Fruit fly (Drosophila melanogaster): Measurements from ENCODE around the gene shtd.

DNA sequence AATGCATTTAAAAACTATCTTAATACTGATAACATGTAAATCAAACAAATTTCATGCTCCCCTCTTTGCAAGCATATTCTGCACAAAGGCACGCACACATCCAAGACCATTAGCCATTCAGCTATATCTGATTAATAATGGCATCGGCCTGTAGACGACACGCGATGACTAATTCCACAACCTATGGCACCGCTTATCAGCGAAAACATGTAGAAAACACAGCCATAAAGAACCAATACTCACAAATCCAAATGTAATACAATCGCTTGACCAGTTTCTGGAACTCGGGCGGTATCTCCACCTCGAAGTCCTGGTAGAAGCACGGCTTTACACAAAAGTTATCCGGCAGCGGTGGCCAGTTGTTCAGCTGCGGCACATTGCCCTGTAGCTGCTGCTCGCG is 14.1 kb downstream of the shtd start:
- TF ChIP-seq usp (GFP tag; optimal IDR thresholded peaks at IDR 0.05) (no peak), brk (GFP tag; optimal IDR thresholded peaks at IDR 0.05) (no peak), GATAd (GFP tag; optimal IDR thresholded peaks at IDR 0.05) (no peak), Jra (GFP tag; optimal IDR thresholded peaks at IDR 0.05) (no peak), Dfd (GFP tag; optimal IDR thresholded peaks at IDR 0.05) (no peak), dsf (GFP tag; optimal IDR thresholded peaks at IDR 0.05; ENCODE audit: borderline replicate concordance) (no peak), fru (GFP tag; optimal IDR thresholded peaks at IDR 0.05) (no peak), Myc (optimal IDR thresholded peaks at IDR 0.05) (no peak), OdsH (GFP tag; optimal IDR thresholded peaks at IDR 0.05) (no peak), rgr (GFP tag; optimal IDR thresholded peaks at IDR 0.05) (no peak), ey (GFP tag; optimal IDR thresholded peaks at IDR 0.05) (no peak)

Measured in whole organism, wandering third instar larva.